Fruit fly (Drosophila melanogaster) whole organism, embryonic: ENCODE data around the gene CG14668.

Source experiments
- B-H1 ChIP-seq: fragments of 200-800 bp; sonication (Bioruptor generic); IDR thresholded peaks from 3 replicates; pipeline ENCODE4 v1.3.6; 2022; ENCODE audit warnings: missing biosample characterization, missing genetic modification characterization
- Bdp1 ChIP-seq: fragments of 200-800 bp; sonication (Bioruptor generic); optimal IDR thresholded peaks from 3 replicates; lab custom pipeline; 2016; ENCODE audit warnings: missing biosample characterization, missing genetic modification characterization
- C15 ChIP-seq: fragments of 200-800 bp; sonication (Bioruptor generic); IDR thresholded peaks from 3 replicates; pipeline ENCODE4 v1.3.6; 2022; ENCODE audit warnings: missing biosample characterization, missing genetic modification characterization
- CG10565 ChIP-seq: fragments of 200-800 bp; sonication (Bioruptor generic); optimal IDR thresholded peaks from 3 replicates; lab custom pipeline; 2016; ENCODE audit warnings: missing biosample characterization, mild to moderate bottlenecking, missing genetic modification characterization
- CG11093 ChIP-seq: fragments of 200-800 bp; sonication (Bioruptor generic); IDR thresholded peaks from 3 replicates; pipeline ENCODE4 v1.3.6; 2022; ENCODE audit warnings: missing biosample characterization, missing genetic modification characterization
- CG12104 ChIP-seq: fragments of 200-800 bp; sonication (Bioruptor generic); optimal IDR thresholded peaks from 3 replicates; lab custom pipeline; 2016; ENCODE audit warnings: missing biosample characterization, missing genetic modification characterization
- CG14441 ChIP-seq: fragments of 200-800 bp; sonication (Bioruptor generic); IDR thresholded peaks from 2 replicates; pipeline ENCODE4 v1.3.6; 2022; ENCODE audit warnings: missing biosample characterization, missing genetic modification characterization
- CG14667 ChIP-seq: fragments of 200-800 bp; sonication (Bioruptor generic); IDR thresholded peaks from 2 replicates; pipeline ENCODE4 v1.3.6; 2022; ENCODE audit warnings: missing biosample characterization, missing genetic modification characterization
- CG14965 ChIP-seq: fragments of 200-800 bp; sonication (Bioruptor generic); optimal IDR thresholded peaks from 2 replicates; lab custom pipeline; 2016; ENCODE audit warnings: missing biosample characterization, missing genetic modification characterization, borderline replicate concordance
- CG15011 ChIP-seq: fragments of 200-800 bp; sonication (Bioruptor generic); optimal IDR thresholded peaks from 3 replicates; lab custom pipeline; 2018; ENCODE audit warnings: missing biosample characterization, mild to moderate bottlenecking, missing genetic modification characterization
- CG16863 ChIP-seq: fragments of 200-800 bp; sonication (Bioruptor generic); optimal IDR thresholded peaks from 3 replicates; lab custom pipeline; 2016; ENCODE audit warnings: missing biosample characterization, missing genetic modification characterization
- CG17186 ChIP-seq: fragments of 200-800 bp; sonication (Bioruptor generic); optimal IDR thresholded peaks from 3 replicates; lab custom pipeline; 2017; ENCODE audit warnings: missing biosample characterization, missing genetic modification reagents, missing genetic modification characterization
- CG31441 ChIP-seq: fragments of 200-800 bp; sonication (Bioruptor generic); IDR thresholded peaks from 2 replicates; pipeline ENCODE4 v1.3.6; 2022; ENCODE audit warnings: missing biosample characterization, missing genetic modification characterization
- CG34376 ChIP-seq: fragments of 200-800 bp; sonication (Bioruptor generic); optimal IDR thresholded peaks from 2 replicates; lab custom pipeline; 2018; ENCODE audit warnings: missing biosample characterization, mild to moderate bottlenecking, missing genetic modification characterization
- CG4707 ChIP-seq: fragments of 200-800 bp; sonication (Bioruptor generic); optimal IDR thresholded peaks from 2 replicates; lab custom pipeline; 2018; ENCODE audit warnings: missing biosample characterization, mild to moderate bottlenecking, missing genetic modification characterization, moderate library complexity
- CG5953 ChIP-seq: fragments of 200-800 bp; sonication (Bioruptor generic); IDR thresholded peaks from 2 replicates; pipeline ENCODE4 v1.3.6; 2022; ENCODE audit warnings: missing biosample characterization, missing genetic modification characterization
- CG6175 ChIP-seq: fragments of 200-800 bp; sonication (Bioruptor generic); IDR thresholded peaks from 3 replicates; pipeline ENCODE4 v1.3.6; 2022; ENCODE audit warnings: missing biosample characterization, missing genetic modification characterization
- CG8944 ChIP-seq: fragments of 200-800 bp; sonication (Bioruptor generic); optimal IDR thresholded peaks from 3 replicates; lab custom pipeline; 2016; ENCODE audit warnings: missing biosample characterization, missing genetic modification characterization
- Camta ChIP-seq: fragments of 200-800 bp; sonication (Bioruptor generic); optimal IDR thresholded peaks from 2 replicates; lab custom pipeline; 2016; ENCODE audit warnings: missing biosample characterization, missing genetic modification characterization
- Dfd ChIP-seq, 2 experiments: fragments of >200 bp; optimal IDR thresholded peaks; 2 replicates each; lab custom pipeline; 2017; ENCODE audit warnings: missing biosample characterization in 2 of 2, missing genetic modification characterization in 2 of 2
- HmgD ChIP-seq: fragments of 200-800 bp; sonication (Bioruptor generic); optimal IDR thresholded peaks from 3 replicates; lab custom pipeline; 2016; ENCODE audit warnings: missing biosample characterization, missing genetic modification characterization
- Jarid2 ChIP-seq: fragments of 200-800 bp; sonication (Bioruptor generic); optimal IDR thresholded peaks from 3 replicates; lab custom pipeline; 2017; ENCODE audit warnings: mild to moderate bottlenecking, missing biosample characterization, missing genetic modification reagents, missing genetic modification characterization
- Lhr ChIP-seq: fragments of 200-800 bp; sonication (Bioruptor generic); optimal IDR thresholded peaks from 3 replicates; lab custom pipeline; 2017; ENCODE audit warnings: mild to moderate bottlenecking, missing biosample characterization, missing genetic modification reagents, missing genetic modification characterization
- MTF-1 ChIP-seq: fragments of 200-800 bp; sonication (Bioruptor generic); optimal IDR thresholded peaks from 2 replicates; lab custom pipeline; 2018; ENCODE audit warnings: missing biosample characterization, mild to moderate bottlenecking, missing genetic modification characterization, borderline replicate concordance
- Med ChIP-seq: fragments of 200-800 bp; sonication (Bioruptor generic); peaks from one replicate; lab custom pipeline; 2016; ENCODE audit warnings: missing biosample characterization, missing genetic modification characterization, mild to moderate bottlenecking, inconsistent platforms, moderate library complexity
- Mes4 ChIP-seq: fragments of 200-800 bp; sonication (Bioruptor generic); optimal IDR thresholded peaks from 2 replicates; lab custom pipeline; 2016; ENCODE audit warnings: missing biosample characterization, missing genetic modification characterization
- Pdp1 ChIP-seq, 2 experiments: fragments of 200-800 bp; sonication (Bioruptor generic); optimal IDR thresholded peaks; 3 replicates each; lab custom pipeline; 2016; ENCODE audit warnings: missing biosample characterization in 2 of 2, missing genetic modification characterization in 2 of 2, mild to moderate bottlenecking in 1 of 2, moderate library complexity in 1 of 2
- Trl ChIP-seq, 3 experiments: fragments of >200 bp in 2 of 3; fragments of 200-800 bp in 1 of 3; sonication (Bioruptor generic) in 1 of 3; optimal IDR thresholded peaks; 2 replicates in 1 of 3; 3 replicates in 2 of 3; lab custom pipeline; 2016 to 2017; ENCODE audit warnings: missing biosample characterization in 1 of 3, missing genetic modification characterization in 1 of 3
- abd-A ChIP-seq: fragments of 200-800 bp; sonication (Bioruptor generic); optimal IDR thresholded peaks from 3 replicates; lab custom pipeline; 2019; ENCODE audit warnings: missing biosample characterization, mild to moderate bottlenecking, missing genetic modification characterization, moderate library complexity
- bbx ChIP-seq: fragments of 200-800 bp; sonication (Bioruptor generic); IDR thresholded peaks from 2 replicates; pipeline ENCODE4 v1.3.6; 2022; ENCODE audit warnings: missing biosample characterization, missing genetic modification characterization; ENCODE audit not compliant: partially characterized antibody
- cg ChIP-seq: fragments of 200-800 bp; sonication (Bioruptor generic); optimal IDR thresholded peaks from 3 replicates; lab custom pipeline; 2019; ENCODE audit warnings: missing biosample characterization, mild to moderate bottlenecking, missing genetic modification characterization, moderate library complexity
- chif ChIP-seq, 2 experiments: fragments of 200-800 bp; sonication (Bioruptor generic); optimal IDR thresholded peaks; 3 replicates each; lab custom pipeline; 2016; ENCODE audit warnings: missing biosample characterization in 2 of 2, missing genetic modification characterization in 2 of 2
- cwo ChIP-seq: fragments of 200-800 bp; sonication (Bioruptor generic); optimal IDR thresholded peaks from 3 replicates; lab custom pipeline; 2017; ENCODE audit warnings: missing biosample characterization, missing genetic modification characterization, mild to moderate bottlenecking, moderate library complexity, missing genetic modification reagents
- da ChIP-seq: fragments of 200-800 bp; sonication (Bioruptor generic); optimal IDR thresholded peaks from 2 replicates; lab custom pipeline; 2016; ENCODE audit warnings: missing biosample characterization, missing genetic modification characterization
- dan ChIP-seq: fragments of 200-800 bp; sonication (Bioruptor generic); IDR thresholded peaks from 2 replicates; pipeline ENCODE4 v1.3.6; 2022; ENCODE audit warnings: missing biosample characterization, missing genetic modification characterization
- dimm ChIP-seq: fragments of 200-800 bp; sonication (Bioruptor generic); IDR thresholded peaks from 2 replicates; pipeline ENCODE4 v1.3.6; 2022; ENCODE audit warnings: missing biosample characterization, missing genetic modification characterization
- dmrt11E ChIP-seq: fragments of 200-800 bp; sonication (Bioruptor generic); optimal IDR thresholded peaks from 3 replicates; lab custom pipeline; 2018; ENCODE audit warnings: missing biosample characterization, mild to moderate bottlenecking, missing genetic modification characterization, moderate library complexity
- fu2 ChIP-seq: fragments of 200-800 bp; sonication (Bioruptor generic); optimal IDR thresholded peaks from 2 replicates; lab custom pipeline; 2016; ENCODE audit warnings: missing biosample characterization, missing genetic modification characterization
- hb ChIP-seq: fragments of 200-800 bp; sonication (Bioruptor generic); IDR thresholded peaks from 3 replicates; pipeline ENCODE4 v1.3.6; 2022; ENCODE audit warnings: missing biosample characterization, missing genetic modification characterization; ENCODE audit not compliant: partially characterized antibody
- klu ChIP-seq: fragments of 200-800 bp; sonication (Bioruptor generic); IDR thresholded peaks from 2 replicates; pipeline ENCODE4 v1.3.6; 2022; ENCODE audit warnings: missing biosample characterization, missing genetic modification characterization
- luna ChIP-seq: fragments of 200-800 bp; sonication (Bioruptor generic); optimal IDR thresholded peaks from 2 replicates; lab custom pipeline; 2016; ENCODE audit warnings: missing biosample characterization, missing genetic modification characterization
- mirr ChIP-seq: fragments of 200-800 bp; sonication (Bioruptor generic); optimal IDR thresholded peaks from 3 replicates; lab custom pipeline; 2018; ENCODE audit warnings: missing biosample characterization, mild to moderate bottlenecking, missing genetic modification characterization
- pho ChIP-seq: fragments of 200-800 bp; sonication (Bioruptor generic); optimal IDR thresholded peaks from 2 replicates; lab custom pipeline; 2016; ENCODE audit warnings: missing biosample characterization, missing genetic modification characterization
- run ChIP-seq: fragments of 200-800 bp; sonication (Bioruptor generic); optimal IDR thresholded peaks from 3 replicates; lab custom pipeline; 2018; ENCODE audit warnings: missing biosample characterization, mild to moderate bottlenecking, missing genetic modification characterization
- sd ChIP-seq: fragments of 200-800 bp; sonication (Bioruptor generic); optimal IDR thresholded peaks from 3 replicates; lab custom pipeline; 2018; ENCODE audit warnings: missing biosample characterization, mild to moderate bottlenecking, missing genetic modification characterization, moderate library complexity
- slou ChIP-seq: fragments of 200-800 bp; sonication (Bioruptor generic); optimal IDR thresholded peaks from 3 replicates; lab custom pipeline; 2016; ENCODE audit warnings: missing biosample characterization, missing genetic modification characterization
- tin ChIP-seq: fragments of 200-800 bp; sonication (Bioruptor generic); optimal IDR thresholded peaks from 3 replicates; lab custom pipeline; 2016; ENCODE audit warnings: missing biosample characterization, missing genetic modification characterization
- vvl ChIP-seq: fragments of 200-800 bp; sonication (Bioruptor generic); IDR thresholded peaks from 2 replicates; pipeline ENCODE4 v1.3.6; 2022; ENCODE audit warnings: missing biosample characterization, missing genetic modification characterization
- zfh1 ChIP-seq: fragments of 200-800 bp; sonication (Bioruptor generic); IDR thresholded peaks from 3 replicates; pipeline ENCODE4 v1.3.6; 2022; ENCODE audit warnings: missing biosample characterization, missing genetic modification characterization

The CG14668 gene

DNA sequence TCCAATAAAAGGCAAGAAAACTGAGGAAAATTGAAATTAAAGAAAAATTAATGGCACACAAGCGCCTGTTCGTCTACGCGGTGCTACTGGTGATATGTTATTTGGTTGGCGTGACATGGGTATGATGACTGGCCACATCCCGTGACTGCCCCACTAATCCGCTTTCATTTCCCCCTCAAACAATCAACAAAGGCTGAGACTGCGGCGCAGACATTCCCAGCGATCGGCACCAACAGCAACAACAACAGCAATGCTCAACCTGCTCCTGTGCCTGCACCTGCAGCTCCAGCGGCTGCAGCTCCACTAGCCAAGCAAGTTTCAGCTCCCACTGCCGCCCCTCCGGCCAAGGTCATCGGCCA is 32.4 kb downstream of the CG14668 start (continued):
- TF ChIP-seq vvl (GFP tag; lab: Robert Waterston, UW): no peak
- TF ChIP-seq sd (tag; lab: Kevin White, UChicago): peak; percentile 38
- no peak for TF ChIP-seq CG4707 (GFP tag; lab: Kevin White, UChicago)
- no peak for TF ChIP-seq cg (GFP tag; lab: Kevin White, UChicago)
- no peak for TF ChIP-seq da (GFP tag; lab: Kevin White, UChicago)
- TF ChIP-seq Mes4: no peak
- 0 out of 3 replicates have a peak, but pooled peaks have one; percentile 6 for TF ChIP-seq CG6175
- no peak for TF ChIP-seq fu2 (GFP tag; lab: Kevin White, UChicago)
- peak; percentile 50 for TF ChIP-seq Med

DNA sequence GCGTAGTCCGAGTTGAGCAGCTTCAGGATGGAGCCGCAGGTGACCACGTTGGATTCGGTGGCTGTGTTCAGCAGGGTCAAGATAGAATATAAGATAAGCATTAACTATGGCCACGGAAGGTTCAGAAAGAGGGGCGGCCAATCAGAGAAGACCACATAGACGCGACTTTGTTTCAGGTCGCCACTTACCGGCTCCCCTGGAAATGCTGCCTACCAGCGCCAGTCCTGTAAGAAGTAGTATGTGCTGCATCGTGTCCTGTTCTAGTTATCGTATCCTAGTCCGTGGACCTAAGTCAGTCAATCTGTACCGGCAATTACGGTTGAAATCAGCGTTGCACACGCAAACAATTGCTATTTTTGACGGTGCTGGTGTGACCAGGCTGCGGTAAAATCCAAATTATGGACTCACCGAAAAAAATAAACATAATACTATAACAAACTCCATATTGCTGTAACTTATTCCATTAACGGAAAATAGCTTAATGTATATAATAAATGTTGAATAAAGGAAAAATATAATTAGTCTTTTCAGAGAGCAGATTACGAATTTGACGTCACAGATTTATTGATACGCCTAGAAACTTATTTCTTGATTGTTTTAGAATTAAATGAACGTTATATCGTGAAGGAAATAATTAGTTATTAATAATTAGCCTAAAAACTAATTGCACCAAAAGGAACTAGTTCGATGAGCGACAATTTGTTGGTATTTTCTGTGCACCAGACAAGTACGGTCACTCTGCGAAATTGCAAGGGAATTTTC is 32.9 kb downstream of the CG14668 start, which contains the start of the genes CG11999 and CG1161:
TSS of gene CG11999 (minus strand) at position 375 of the 762 bp plus-strand sequence.
TSS of gene CG1161 (plus strand) at position 720 of the 762 bp plus-strand sequence.
- no peak for TF ChIP-seq run (tag; lab: Kevin White, UChicago)
- TF ChIP-seq CG10565: no peak
- no peak for TF ChIP-seq CG5953
- TF ChIP-seq CG14667 (GFP tag; lab: Robert Waterston, UW): no peak
- no peak for TF ChIP-seq dan (GFP tag; lab: Robert Waterston, UW)
- no peak; the same call in 1 of the 2 replicates for TF ChIP-seq CG31441 (GFP tag; lab: Robert Waterston, UW)
- TF ChIP-seq tin: no peak
- no peak for TF ChIP-seq pho (GFP tag; lab: Kevin White, UChicago)
- no peak for TF ChIP-seq CG11093
- no peak for TF ChIP-seq MTF-1 (GFP tag; lab: Kevin White, UChicago)
- no peak for TF ChIP-seq cwo
- no peak for TF ChIP-seq Bdp1
- TF ChIP-seq mirr: no peak
- peak; percentile 26 for TF ChIP-seq CG17186 (GFP tag; lab: Kevin White, UChicago)
- no peak for TF ChIP-seq Jarid2 (GFP tag; lab: Kevin White, UChicago)
- no peak for TF ChIP-seq slou (GFP tag; lab: Kevin White, UChicago)
- TF ChIP-seq C15: no peak
- no peak for TF ChIP-seq CG8944 (GFP tag; lab: Kevin White, UChicago)
- no peak for TF ChIP-seq luna (GFP tag; lab: Kevin White, UChicago)
- no peak for TF ChIP-seq CG16863 (GFP tag; lab: Kevin White, UChicago)
- no peak for TF ChIP-seq dimm (GFP tag; lab: Robert Waterston, UW)
- no peak for TF ChIP-seq Trl (optimal IDR thresholded peaks at IDR 0.05; lab: Kevin White, UChicago)
- TF ChIP-seq Trl (GFP tag; optimal IDR thresholded peaks at IDR 0.05; lab: Kevin White, UChicago): no peak
- no peak for TF ChIP-seq zfh1 (GFP tag; lab: Robert Waterston, UW)
- TF ChIP-seq bbx (GFP tag; lab: Robert Waterston, UW): no peak
- no peak for TF ChIP-seq B-H1
- TF ChIP-seq Lhr (GFP tag; lab: Kevin White, UChicago): peak; percentile 60
- TF ChIP-seq HmgD (GFP tag; lab: Kevin White, UChicago): no peak
- no peak for TF ChIP-seq chif (GFP tag; optimal IDR thresholded peaks at IDR 0.05; lab: Kevin White, UChicago)
- peak in 1 of 2 experiments; percentile 19 for TF ChIP-seq Pdp1 (GFP tag; optimal IDR thresholded peaks at IDR 0.05; lab: Kevin White, UChicago)
- no peak for TF ChIP-seq CG34376
- no peak for TF ChIP-seq klu
- TF ChIP-seq CG14965 (GFP tag; lab: Kevin White, UChicago): no peak
- peak; percentile 9 for TF ChIP-seq dmrt11E (tag; lab: Kevin White, UChicago)
- no peak for TF ChIP-seq CG14441
- no peak for TF ChIP-seq abd-A (tag; lab: Kevin White, UChicago)
- no peak for TF ChIP-seq hb (GFP tag; lab: Robert Waterston, UW)
- TF ChIP-seq Dfd (GFP tag; optimal IDR thresholded peaks at IDR 0.05; lab: Kevin White, UChicago): no peak
- TF ChIP-seq CG15011: no peak
- TF ChIP-seq CG12104 (GFP tag; lab: Kevin White, UChicago): no peak
- no peak for TF ChIP-seq Camta (GFP tag; lab: Kevin White, UChicago)
